Fruit fly (Drosophila melanogaster) Kc167 (cell line): ENCODE measurements around the gene ND-20.

Source experiments
- Myc ChIP-seq: fragments of >200 bp; optimal IDR thresholded peaks from 2 replicates; lab custom pipeline; 2017; ENCODE audit warnings: missing external identifiers
- Sin3A ChIP-seq: fragments of >200 bp; optimal IDR thresholded peaks from 2 replicates; lab custom pipeline; 2018; ENCODE audit warnings: missing external identifiers
- h ChIP-seq: fragments of >200 bp; optimal IDR thresholded peaks from 3 replicates; lab custom pipeline; 2018; ENCODE audit warnings: missing external identifiers
- insv ChIP-seq: fragments of >200 bp; optimal IDR thresholded peaks from 3 replicates; lab custom pipeline; 2018; ENCODE audit warnings: missing external identifiers
- psq ChIP-seq: fragments of >200 bp; optimal IDR thresholded peaks from 2 replicates; lab custom pipeline; 2017; ENCODE audit warnings: missing external identifiers
- ttk ChIP-seq: sonication (Bioruptor generic); optimal IDR thresholded peaks from 2 replicates; lab custom pipeline; 2017; ENCODE audit warnings: missing external identifiers

Gene ND-20

DNA sequence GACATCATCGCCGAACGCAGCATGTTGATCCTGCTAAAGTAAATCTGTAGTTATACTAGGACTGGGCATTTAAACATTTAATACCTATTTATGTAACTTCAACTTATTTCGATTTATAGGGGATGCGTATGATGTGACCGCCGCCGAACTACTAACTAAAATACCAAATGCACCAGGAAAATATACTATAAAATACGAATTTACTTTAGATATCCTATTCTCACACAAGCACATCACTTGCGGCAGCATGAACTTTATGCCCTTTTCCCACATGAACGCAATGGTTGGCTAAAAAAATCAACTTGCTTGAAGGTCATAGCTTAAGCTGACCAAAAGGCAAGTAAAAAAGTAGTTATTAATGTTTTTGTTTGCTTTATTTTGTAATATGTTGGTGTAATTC is at the start of gene ND-20:
TSS of gene ND-20 (minus strand) at position 155 of the 400 bp plus-strand sequence.
- no peak for TF ChIP-seq ttk
- no peak for TF ChIP-seq h
- no peak for TF ChIP-seq Myc (lab: Kevin White, UChicago)
- no peak for TF ChIP-seq psq (lab: Kevin White, UChicago)
- no peak for TF ChIP-seq insv
- no peak for TF ChIP-seq Sin3A

DNA sequence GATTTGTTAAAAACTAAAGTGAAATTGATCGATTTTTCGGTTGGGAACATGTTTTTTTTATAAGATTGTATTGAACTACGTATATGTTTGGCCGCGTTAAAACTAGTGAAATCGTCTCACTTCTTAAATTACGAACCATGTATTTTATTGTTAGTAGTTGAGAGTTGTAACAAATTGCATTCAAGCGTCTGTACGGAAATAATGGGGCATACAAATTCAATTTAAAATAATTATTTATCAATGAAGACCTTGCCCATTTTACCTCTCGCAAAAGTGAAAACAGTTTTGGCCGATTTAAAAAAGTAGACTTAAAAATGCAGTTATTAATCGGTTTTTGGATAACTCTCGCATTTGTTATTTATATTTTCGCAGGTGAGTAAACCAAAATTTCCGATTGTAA is 22.2 kb upstream of the ND-20 start, which contains the start of gene Muc14A:
TSS of gene Muc14A (plus strand) at position 301 of the 400 bp plus-strand sequence.
- no peak for TF ChIP-seq Myc (lab: Kevin White, UChicago)
- TF ChIP-seq psq (lab: Kevin White, UChicago) = no peak
- no peak for TF ChIP-seq h
- TF ChIP-seq Sin3A = no peak
- no peak for TF ChIP-seq insv
- TF ChIP-seq ttk = no peak

DNA sequence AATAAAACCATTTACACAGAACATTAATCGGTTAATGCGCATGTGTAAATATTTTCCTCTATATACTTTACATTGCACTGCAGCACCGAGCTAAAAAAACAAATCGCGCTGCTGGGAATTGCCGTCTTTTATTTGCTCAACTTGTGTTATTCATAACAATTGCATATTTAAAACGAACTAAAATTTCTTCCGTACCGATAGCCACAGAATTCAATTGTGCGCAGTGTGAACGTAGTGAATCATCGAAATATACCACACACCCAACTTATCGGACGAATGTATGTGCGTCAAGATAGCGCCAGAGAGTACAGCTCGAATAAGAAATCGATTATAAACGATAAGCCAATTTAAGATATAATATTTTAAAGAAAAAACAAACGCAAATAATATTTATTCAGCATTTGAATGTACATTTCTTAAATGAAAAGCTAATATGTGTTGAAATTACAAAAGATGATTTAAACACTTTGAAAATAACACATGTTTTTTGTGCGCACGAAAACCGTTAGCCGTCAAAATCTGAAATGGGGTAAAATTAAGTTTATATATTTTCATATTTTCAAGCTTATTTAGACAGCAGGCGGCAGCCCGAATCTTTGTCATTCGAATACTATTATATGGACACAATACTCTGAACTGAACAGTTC is 19.1 kb upstream of the ND-20 start, which contains the start of the genes vap and CG12698:
TSS of gene vap (minus strand) at position 262 of the 647 bp plus-strand sequence.
TSS of gene CG12698 (plus strand) at position 597 of the 647 bp plus-strand sequence.
- no peak for TF ChIP-seq psq (lab: Kevin White, UChicago)
- TF ChIP-seq Myc (lab: Kevin White, UChicago) = no peak
- TF ChIP-seq Sin3A = no peak
- TF ChIP-seq ttk = no peak
- TF ChIP-seq h = no peak

DNA sequence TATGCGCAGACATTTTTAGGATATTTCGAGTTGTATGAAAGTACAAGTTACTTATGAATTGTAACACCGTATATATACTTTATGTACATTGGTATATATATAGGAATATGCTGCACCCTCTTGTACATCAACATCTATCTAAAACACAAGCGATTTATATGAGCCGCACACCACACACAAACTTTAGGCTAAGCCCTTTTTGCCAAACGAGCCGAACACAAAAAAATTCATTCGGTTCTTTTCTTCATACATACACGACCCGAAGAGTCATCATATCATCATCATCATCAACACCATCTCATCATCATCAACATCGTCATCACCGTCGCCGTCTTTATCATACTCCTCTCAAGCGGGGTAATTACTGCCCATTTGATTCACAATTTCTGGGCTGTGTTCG is 18.5 kb upstream of the ND-20 start:
- TF ChIP-seq Myc (lab: Kevin White, UChicago) (no peak), psq (lab: Kevin White, UChicago) (no peak), ttk (no peak), insv (no peak), h (no peak), Sin3A (no peak)

DNA sequence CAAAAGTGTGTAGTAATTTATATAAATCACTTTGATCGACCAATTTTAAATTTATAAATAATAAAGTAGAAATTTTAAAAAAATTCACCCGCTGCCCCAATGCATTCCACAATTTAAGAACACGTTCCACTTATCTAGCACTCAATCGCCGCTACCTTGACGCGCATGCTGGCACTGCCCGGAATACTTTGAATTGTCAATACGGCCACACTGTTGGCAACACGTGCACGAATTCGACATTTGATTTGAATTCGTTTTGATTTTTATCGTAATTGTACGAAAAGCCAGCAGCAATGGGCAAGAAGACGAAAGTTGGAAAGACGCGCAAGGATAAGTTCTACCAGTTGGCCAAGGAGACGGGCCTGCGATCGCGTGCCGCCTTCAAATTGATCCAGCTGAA is 10.2 kb upstream of the ND-20 start, which contains the start of gene CG8939:
TSS of gene CG8939 (plus strand) at position 186 of the 400 bp plus-strand sequence.
- TF ChIP-seq insv (no peak), Sin3A (no peak), h (no peak), Myc (lab: Kevin White, UChicago) (no peak), psq (lab: Kevin White, UChicago) (no peak), ttk (no peak)

DNA sequence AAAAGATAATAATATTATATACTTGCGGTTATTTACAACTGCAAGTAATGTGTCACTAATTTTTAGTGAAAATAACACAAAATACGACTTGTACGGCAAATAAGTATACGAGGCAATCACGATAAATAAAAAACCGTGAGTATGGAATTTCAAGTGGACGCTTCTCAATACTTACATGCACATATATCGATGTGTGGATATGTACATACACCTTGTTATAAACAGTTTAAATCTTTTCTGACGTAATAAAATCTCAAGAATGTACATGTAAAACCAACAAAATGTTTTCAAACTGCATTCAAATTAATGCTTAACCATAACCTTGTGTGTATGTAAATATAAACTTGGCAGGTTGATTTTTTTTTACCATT is 5.9 kb upstream of the ND-20 start:
- TF ChIP-seq insv (no peak), h (no peak), psq (lab: Kevin White, UChicago) (no peak), Sin3A (no peak), ttk (no peak), Myc (lab: Kevin White, UChicago) (no peak)

DNA sequence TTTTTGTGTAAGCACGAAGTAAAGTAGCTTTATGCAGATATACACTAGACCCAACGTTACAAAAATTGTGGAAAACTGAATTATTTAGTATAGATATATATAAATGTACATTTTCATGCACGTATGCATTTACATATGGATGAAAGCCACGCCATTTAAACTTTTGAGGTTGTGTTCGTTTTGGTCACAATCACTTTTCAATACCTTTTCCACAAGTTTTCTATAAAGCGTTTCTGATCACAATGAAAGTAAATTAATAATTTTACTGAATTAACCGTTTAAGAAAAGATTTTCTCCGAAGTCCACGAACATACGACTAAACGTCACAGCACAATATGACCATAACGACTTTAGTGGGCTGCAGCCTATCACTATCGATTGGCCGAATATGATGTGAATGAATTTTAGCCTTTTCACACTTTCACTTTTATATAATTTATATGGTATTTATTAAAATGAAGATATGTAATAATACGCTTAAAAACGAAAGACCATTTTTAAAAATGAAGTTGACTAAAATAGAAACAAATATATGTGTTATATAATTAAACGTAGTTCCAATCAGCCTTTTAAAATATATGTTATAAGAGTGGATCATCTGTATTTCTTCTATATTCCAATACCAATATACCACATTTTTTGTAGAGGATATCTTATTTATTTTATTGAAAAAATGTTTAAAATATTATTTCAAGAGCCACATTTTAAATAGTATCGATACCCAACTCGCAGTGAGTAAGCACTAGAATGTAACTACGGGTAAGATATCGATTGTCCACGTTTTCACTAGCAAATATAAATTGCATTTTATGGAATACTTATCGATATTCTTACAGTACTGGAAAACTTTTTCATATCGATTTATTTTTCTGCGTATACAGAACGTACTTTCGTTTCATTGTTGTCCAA is 5.3 kb upstream of the ND-20 start, which contains the start of the genes CG46312, eIF5 and exd:
TSS of gene CG46312 (minus strand) at position 357 of the 909 bp plus-strand sequence.
TSS of gene eIF5 (minus strand) at position 357 of the 909 bp plus-strand sequence.
TSS of gene exd (plus strand) at position 851 of the 909 bp plus-strand sequence.
- TF ChIP-seq h = no peak
- TF ChIP-seq psq (lab: Kevin White, UChicago) = no peak
- TF ChIP-seq insv = no peak
- no peak for TF ChIP-seq Sin3A
- no peak for TF ChIP-seq ttk
- TF ChIP-seq Myc (lab: Kevin White, UChicago) = no peak

DNA sequence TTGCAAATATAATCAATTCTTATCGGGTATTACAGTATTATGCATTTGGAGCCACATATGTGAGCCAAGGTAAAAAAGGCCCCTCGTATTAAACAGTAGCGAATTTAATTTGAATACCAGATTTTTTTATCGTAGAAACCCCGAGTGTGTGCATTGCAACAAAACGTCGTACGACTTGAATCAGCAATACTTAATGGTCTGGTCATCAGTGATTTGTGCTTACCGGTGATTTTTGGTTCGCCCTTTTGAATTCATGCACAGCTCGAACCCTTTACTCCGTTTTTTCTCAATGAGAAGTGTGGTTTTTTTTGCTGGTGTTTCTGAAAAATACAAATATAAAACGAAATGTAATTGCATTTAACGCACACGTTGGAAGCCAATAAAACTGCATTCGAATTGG is 3.0 kb upstream of the ND-20 start:
- no peak for TF ChIP-seq Sin3A
- TF ChIP-seq ttk = no peak
- no peak for TF ChIP-seq Myc (lab: Kevin White, UChicago)
- TF ChIP-seq psq (lab: Kevin White, UChicago) = no peak
- TF ChIP-seq h = no peak
- no peak for TF ChIP-seq insv

DNA sequence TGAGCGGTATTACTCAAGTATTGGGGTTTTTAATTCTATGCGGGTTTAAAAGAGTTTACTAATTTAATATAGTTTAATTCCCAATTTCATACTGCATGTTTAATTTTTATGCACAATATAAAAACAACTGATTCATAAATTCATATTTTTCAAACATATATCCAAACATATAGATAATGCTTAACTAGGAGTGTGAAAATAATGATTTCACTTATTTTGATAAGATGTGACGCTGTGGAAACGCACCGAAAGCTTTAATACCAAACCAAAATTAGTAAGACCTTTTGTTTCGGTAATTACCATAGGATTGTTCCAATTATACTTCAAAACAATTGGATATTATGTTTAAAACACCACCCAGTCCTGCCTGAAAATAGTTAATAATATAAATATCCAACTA is 3.1 kb downstream of the ND-20 start, which contains the start of gene Slc25A46a:
TSS of gene Slc25A46a (plus strand) at position 272 of the 400 bp plus-strand sequence.
- TF ChIP-seq psq (lab: Kevin White, UChicago) (no peak), ttk (no peak), Myc (lab: Kevin White, UChicago) (no peak), insv (no peak), h (no peak), Sin3A (no peak)

DNA sequence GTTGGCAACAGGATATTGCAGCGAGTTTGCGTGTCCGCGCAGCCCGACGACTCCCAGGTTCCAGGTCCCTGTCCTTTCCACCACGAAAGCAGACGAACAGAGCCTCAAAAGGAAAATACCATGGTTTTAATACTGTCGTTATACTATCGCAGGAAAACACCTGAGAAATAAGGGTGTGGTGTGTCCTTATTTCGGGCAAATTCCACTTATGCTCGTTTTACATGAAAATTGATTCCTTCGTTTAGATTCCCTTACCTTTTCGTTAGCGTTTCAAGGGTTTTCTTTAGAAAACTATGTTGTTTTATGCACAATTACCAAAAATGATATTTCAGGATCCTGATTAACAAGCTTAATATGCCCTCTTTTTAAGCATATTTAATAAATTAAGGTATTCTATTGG is 3.8 kb downstream of the ND-20 start, which contains the start of gene Cep164:
TSS of gene Cep164 (minus strand) at position 101 of the 400 bp plus-strand sequence.
- TF ChIP-seq Sin3A = no peak
- no peak for TF ChIP-seq ttk
- no peak for TF ChIP-seq psq (lab: Kevin White, UChicago)
- no peak for TF ChIP-seq Myc (lab: Kevin White, UChicago)
- no peak for TF ChIP-seq insv
- no peak for TF ChIP-seq h

DNA sequence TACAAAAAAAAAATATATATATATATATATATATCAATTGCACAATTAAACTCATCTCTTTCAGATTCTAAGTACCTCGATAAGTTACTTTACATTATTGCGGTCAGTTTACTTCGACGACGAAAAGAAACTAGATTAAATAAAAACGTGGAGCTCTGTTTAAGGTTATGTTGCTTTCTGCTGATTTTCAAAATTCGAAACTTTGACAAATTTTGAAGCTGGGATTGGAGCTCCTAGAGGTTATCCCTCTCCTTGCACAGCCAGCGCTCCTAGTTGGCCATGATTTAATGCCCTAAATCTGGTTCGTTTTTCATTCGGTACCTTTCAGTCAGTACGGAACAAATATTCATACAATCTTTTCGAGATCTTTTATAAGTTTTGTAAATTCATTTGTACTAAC is 10.0 kb downstream of the ND-20 start, which contains the start of gene CG42766:
TSS of gene CG42766 (plus strand) at position 301 of the 400 bp plus-strand sequence.
- TF ChIP-seq psq (lab: Kevin White, UChicago) (no peak), insv (no peak)

DNA sequence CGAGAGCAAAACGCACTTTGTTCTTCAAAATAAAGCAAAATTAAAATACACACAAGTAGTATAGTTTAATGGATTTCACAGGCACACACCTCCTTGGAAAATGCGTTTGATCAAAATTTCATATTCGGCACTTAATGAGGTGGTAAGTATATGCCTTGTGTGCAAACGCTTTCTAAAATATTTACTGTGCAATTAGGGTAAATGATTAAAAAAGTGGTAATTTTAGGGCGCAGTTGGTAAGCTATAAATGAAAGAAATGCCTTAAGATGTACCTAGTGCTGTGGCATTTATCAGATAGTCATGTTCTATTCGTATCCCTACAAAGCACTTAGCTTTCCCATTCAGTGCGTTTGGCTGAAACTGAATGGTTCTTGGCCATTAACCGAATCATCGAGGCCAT is 12.5 kb downstream of the ND-20 start, which contains the start of gene Or13a:
TSS of gene Or13a (plus strand) at position 301 of the 400 bp plus-strand sequence.
- TF ChIP-seq Sin3A = no peak
- no peak for TF ChIP-seq ttk
- no peak for TF ChIP-seq Myc (lab: Kevin White, UChicago)
- TF ChIP-seq psq (lab: Kevin White, UChicago) = no peak
- no peak for TF ChIP-seq insv
